Worm (Caenorhabditis elegans) whole organism, young adult: ENCODE measurements around the gene T28A11.20.

Source experiments
- B0336.3 ChIP-seq: fragments of 200-800 bp; sonication (Bioruptor generic); IDR thresholded peaks from 2 replicates; pipeline ENCODE4 v1.3.6; 2022; ENCODE audit warnings: missing genetic modification characterization, missing compliant biosample characterization
- C06A6.2 ChIP-seq: fragments of 200-800 bp; sonication (Bioruptor generic); conservative IDR thresholded peaks from 2 replicates; pipeline ENCODE4 v1.3.6; 2022; ENCODE audit warnings: missing genetic modification characterization, missing compliant biosample characterization
- D2030.7 ChIP-seq: fragments of 200-800 bp; sonication (Bioruptor generic); IDR thresholded peaks from 2 replicates; pipeline ENCODE4 v1.3.6; 2022; ENCODE audit warnings: missing genetic modification reagents, missing genetic modification characterization, missing compliant biosample characterization
- F49E8.2 ChIP-seq: sonication (generic microtip); optimal IDR thresholded peaks from 3 replicates; lab custom pipeline; 2017; ENCODE audit warnings: missing genetic modification characterization, mild to moderate bottlenecking, missing compliant biosample characterization, antibody characterized with exemption, moderate library complexity; ENCODE audit not compliant: insufficient read depth
- F52B5.7 ChIP-seq: sonication (generic microtip); optimal IDR thresholded peaks from 2 replicates; lab custom pipeline; 2016; ENCODE audit warnings: mild to moderate bottlenecking, missing genetic modification characterization, missing compliant biosample characterization
- F55B11.4 ChIP-seq: sonication (generic microtip); optimal IDR thresholded peaks from 2 replicates; lab custom pipeline; 2016; ENCODE audit warnings: missing compliant biosample characterization, missing genetic modification characterization, borderline replicate concordance; ENCODE audit not compliant: insufficient read depth
- K12H6.12 ChIP-seq: fragments of 200-800 bp; sonication (Bioruptor generic); optimal IDR thresholded peaks from 2 replicates; lab custom pipeline; 2018; ENCODE audit warnings: mild to moderate bottlenecking, missing genetic modification characterization, missing compliant biosample characterization
- Y53F4B.3 ChIP-seq: fragments of 200-800 bp; sonication (Bioruptor generic); IDR thresholded peaks from 2 replicates; pipeline ENCODE4 v1.3.6; 2022; ENCODE audit warnings: missing genetic modification reagents, missing genetic modification characterization, missing compliant biosample characterization
- Y53G8AR.9 ChIP-seq: fragments of 200-800 bp; sonication (Bioruptor generic); conservative IDR thresholded peaks from 2 replicates; pipeline ENCODE4 v1.3.6; 2022; ENCODE audit warnings: missing genetic modification reagents, missing genetic modification characterization, missing compliant biosample characterization
- Y56A3A.18 ChIP-seq: fragments of 200-800 bp; sonication (Bioruptor generic); IDR thresholded peaks from 2 replicates; pipeline ENCODE4 v1.3.6; 2022; ENCODE audit warnings: missing genetic modification reagents, missing genetic modification characterization, missing compliant biosample characterization
- Y79H2A.3 ChIP-seq: fragments of 200-800 bp; sonication (Bioruptor generic); conservative IDR thresholded peaks from 2 replicates; pipeline ENCODE4 v1.3.6; 2022; ENCODE audit warnings: missing genetic modification reagents, missing genetic modification characterization, missing compliant biosample characterization
- Y95B8A.8 ChIP-seq: fragments of 200-800 bp; sonication (Bioruptor generic); IDR thresholded peaks from 2 replicates; pipeline ENCODE4 v1.3.6; 2022; ENCODE audit warnings: missing genetic modification reagents, missing genetic modification characterization, missing compliant biosample characterization
- akir-1 ChIP-seq: fragments of 200-800 bp; sonication (Bioruptor generic); optimal IDR thresholded peaks from 2 replicates; lab custom pipeline; 2018; ENCODE audit warnings: mild to moderate bottlenecking, missing genetic modification characterization, moderate library complexity, missing compliant biosample characterization
- ama-1 ChIP-seq, 3 experiments: fragments of 150-350 bp in 1 of 3; sonication (generic microtip) in 2 of 3; optimal IDR thresholded peaks; 2 replicates each; lab custom pipeline; 2014 to 2018; ENCODE audit warnings: missing biosample characterization in 2 of 3, missing genetic modification characterization in 2 of 3, missing genetic modification reagents in 2 of 3
- aptf-3 ChIP-seq: fragments of 200-800 bp; sonication (Bioruptor generic); IDR thresholded peaks from 2 replicates; pipeline ENCODE4 v1.3.6; 2022; ENCODE audit warnings: missing genetic modification characterization, missing compliant biosample characterization
- atf-7 ChIP-seq: sonication (generic microtip); optimal IDR thresholded peaks from 2 replicates; lab custom pipeline; 2017; ENCODE audit warnings: mild to moderate bottlenecking, missing genetic modification characterization, missing compliant biosample characterization
- attf-6 ChIP-seq: fragments of 200-800 bp; sonication (Bioruptor generic); IDR thresholded peaks from 2 replicates; pipeline ENCODE4 v1.3.6; 2022; ENCODE audit warnings: missing genetic modification reagents, missing genetic modification characterization, missing compliant biosample characterization
- bed-1 ChIP-seq: fragments of 200-800 bp; sonication (Bioruptor generic); IDR thresholded peaks from 2 replicates; pipeline ENCODE4 v1.3.6; 2022; ENCODE audit warnings: missing genetic modification reagents, missing genetic modification characterization, missing compliant biosample characterization
- ceh-40 ChIP-seq: fragments of 200-800 bp; sonication (Bioruptor generic); IDR thresholded peaks from 2 replicates; pipeline ENCODE4 v1.3.6; 2022; ENCODE audit warnings: missing genetic modification characterization, missing compliant biosample characterization
- ceh-91 ChIP-seq: fragments of 200-800 bp; sonication (Bioruptor generic); IDR thresholded peaks from 2 replicates; pipeline ENCODE4 v1.3.6; 2022; ENCODE audit warnings: missing genetic modification reagents, missing genetic modification characterization, missing compliant biosample characterization
- dpl-1 ChIP-seq: fragments of 150-350 bp; optimal IDR thresholded peaks from 2 replicates; lab custom pipeline; 2014; ENCODE audit warnings: missing biosample characterization, missing genetic modification reagents, missing genetic modification characterization
- efl-1 ChIP-seq: fragments of 150-350 bp; optimal IDR thresholded peaks from 2 replicates; lab custom pipeline; 2014; ENCODE audit warnings: missing biosample characterization, missing genetic modification reagents, missing genetic modification characterization
- egl-18 ChIP-seq: fragments of 200-800 bp; sonication (Bioruptor generic); IDR thresholded peaks from 2 replicates; pipeline ENCODE4 v1.3.6; 2022; ENCODE audit warnings: missing genetic modification reagents, missing genetic modification characterization, missing compliant biosample characterization
- ets-4 ChIP-seq: fragments of 200-800 bp; sonication (Bioruptor generic); optimal IDR thresholded peaks from 2 replicates; lab custom pipeline; 2018; ENCODE audit warnings: mild to moderate bottlenecking, missing genetic modification characterization, missing compliant biosample characterization
- hlh-12 ChIP-seq: sonication (generic microtip); optimal IDR thresholded peaks from 2 replicates; lab custom pipeline; 2016; ENCODE audit warnings: missing genetic modification characterization, missing compliant biosample characterization
- let-526 ChIP-seq: fragments of 200-800 bp; sonication (Bioruptor generic); IDR thresholded peaks from 2 replicates; pipeline ENCODE4 v1.3.6; 2022; ENCODE audit warnings: missing genetic modification reagents, missing genetic modification characterization, missing compliant biosample characterization
- lin-54 ChIP-seq: fragments of 200-800 bp; sonication (Bioruptor generic); optimal IDR thresholded peaks from 2 replicates; lab custom pipeline; 2018; ENCODE audit warnings: mild to moderate bottlenecking, missing genetic modification characterization, missing compliant biosample characterization
- madf-3 ChIP-seq: fragments of 200-800 bp; sonication (Bioruptor generic); IDR thresholded peaks from 2 replicates; pipeline ENCODE4 v1.3.6; 2022; ENCODE audit warnings: missing genetic modification reagents, missing genetic modification characterization, missing compliant biosample characterization
- madf-8 ChIP-seq: fragments of 200-800 bp; sonication (Bioruptor generic); conservative IDR thresholded peaks from 2 replicates; pipeline ENCODE4 v1.3.6; 2022; ENCODE audit warnings: missing genetic modification reagents, missing genetic modification characterization, missing compliant biosample characterization
- mcd-1 ChIP-seq: fragments of 200-800 bp; sonication (Bioruptor generic); IDR thresholded peaks from 2 replicates; pipeline ENCODE4 v1.3.6; 2022; ENCODE audit warnings: missing genetic modification reagents, missing genetic modification characterization, missing compliant biosample characterization
- nfya-2 ChIP-seq: fragments of 200-800 bp; sonication (Bioruptor generic); IDR thresholded peaks from 2 replicates; pipeline ENCODE4 v1.3.6; 2022; ENCODE audit warnings: missing genetic modification reagents, missing genetic modification characterization, missing compliant biosample characterization
- nhr-179 ChIP-seq: sonication (generic microtip); optimal IDR thresholded peaks from 2 replicates; lab custom pipeline; 2016; ENCODE audit warnings: mild to moderate bottlenecking, missing genetic modification characterization, missing compliant biosample characterization
- nhr-80 ChIP-seq: sonication (generic microtip); optimal IDR thresholded peaks from 2 replicates; lab custom pipeline; 2016; ENCODE audit warnings: missing genetic modification characterization, missing compliant biosample characterization
- pha-4 ChIP-seq: fragments of 150-350 bp; sonication (generic microtip); optimal IDR thresholded peaks from 2 replicates; lab custom pipeline; 2014; ENCODE audit warnings: missing biosample characterization, missing genetic modification reagents, missing genetic modification characterization
- repo-1 ChIP-seq: sonication (generic microtip); optimal IDR thresholded peaks from 2 replicates; lab custom pipeline; 2017; ENCODE audit warnings: mild to moderate bottlenecking, missing genetic modification characterization, missing compliant biosample characterization
- snpc-1.1 ChIP-seq: sonication (generic microtip); optimal IDR thresholded peaks from 2 replicates; lab custom pipeline; 2017; ENCODE audit warnings: missing genetic modification characterization, mild to moderate bottlenecking, missing compliant biosample characterization, antibody characterized with exemption, moderate library complexity, missing genotype, missing genetic modification reagents; ENCODE audit not compliant: insufficient read depth
- snpc-3.4 ChIP-seq: sonication (generic microtip); optimal IDR thresholded peaks from 2 replicates; lab custom pipeline; 2017; ENCODE audit warnings: missing genetic modification characterization, mild to moderate bottlenecking, missing compliant biosample characterization, antibody characterized with exemption, moderate library complexity, missing genotype, missing genetic modification reagents
- ztf-18 ChIP-seq: sonication (generic microtip); optimal IDR thresholded peaks from 2 replicates; lab custom pipeline; 2016; ENCODE audit warnings: missing genotype, mild to moderate bottlenecking, missing genetic modification characterization, missing compliant biosample characterization
- ztf-25 ChIP-seq: fragments of 200-800 bp; sonication (Bioruptor generic); IDR thresholded peaks from 2 replicates; pipeline ENCODE4 v1.3.6; 2022; ENCODE audit warnings: missing genetic modification reagents, missing genetic modification characterization, missing compliant biosample characterization

T28A11.20 gene

DNA sequence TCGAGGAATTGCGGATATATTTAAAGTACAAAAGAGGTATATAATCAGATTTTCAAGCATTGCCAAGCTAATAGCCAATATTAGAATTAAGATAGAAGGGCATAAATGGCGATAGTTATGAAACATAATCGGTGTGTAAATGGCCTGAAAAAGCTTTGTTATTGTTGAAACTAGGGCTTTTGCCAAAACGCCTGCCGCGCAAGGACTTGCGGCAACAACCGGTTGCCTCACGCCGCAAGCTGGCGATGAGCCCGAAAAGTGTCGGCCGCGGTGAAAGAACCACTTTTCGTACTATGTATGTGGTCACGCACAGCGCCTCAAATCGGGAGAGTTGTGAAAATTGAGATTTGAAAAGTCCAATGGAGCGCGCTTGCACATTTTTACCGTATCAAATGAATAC is 26.4 kb upstream of the T28A11.20 start:
- no peak for TF ChIP-seq nhr-179
- no peak for TF ChIP-seq akir-1 (GFP tag; lab: Kevin White, UChicago)
- no peak for TF ChIP-seq mcd-1 (GFP tag; lab: Robert Waterston, UW)
- no peak for TF ChIP-seq ceh-91
- TF ChIP-seq nhr-80 = no peak
- TF ChIP-seq snpc-3.4 (tag; lab: Kevin White, UChicago) = no peak
- TF ChIP-seq egl-18 (GFP tag; lab: Robert Waterston, UW) = peak; percentile 66; the same call in 1 of the 2 replicates
- no peak for TF ChIP-seq Y79H2A.3
- no peak for TF ChIP-seq Y53G8AR.9 (GFP tag; lab: Robert Waterston, UW)
- TF ChIP-seq dpl-1 (GFP tag; lab: Kevin White, UChicago) = no peak
- no peak for TF ChIP-seq Y53F4B.3
- no peak for TF ChIP-seq ama-1 (optimal IDR thresholded peaks at IDR 0.05; lab: Kevin White, UChicago)
- TF ChIP-seq ama-1 (GFP tag; optimal IDR thresholded peaks at IDR 0.05; lab: Kevin White, UChicago) = no peak
- no peak for TF ChIP-seq F49E8.2 (tag; lab: Kevin White, UChicago)
- no peak for TF ChIP-seq ets-4 (GFP tag; lab: Kevin White, UChicago)
- no peak for TF ChIP-seq pha-4 (tag; lab: Kevin White, UChicago)
- TF ChIP-seq ceh-40 (GFP tag; lab: Robert Waterston, UW) = no peak
- 0 out of 2 replicates have a peak, but pooled peaks have one; percentile 36 for TF ChIP-seq ztf-25 (GFP tag; lab: Robert Waterston, UW)
- no peak for TF ChIP-seq madf-8
- TF ChIP-seq let-526 (GFP tag; lab: Robert Waterston, UW) = 0 out of 2 replicates have a peak, but pooled peaks have one; percentile 22
- no peak for TF ChIP-seq lin-54 (GFP tag; lab: Kevin White, UChicago)
- no peak for TF ChIP-seq Y56A3A.18
- TF ChIP-seq attf-6 (GFP tag; lab: Robert Waterston, UW) = no peak
- TF ChIP-seq aptf-3 (GFP tag; lab: Robert Waterston, UW) = no peak
- no peak for TF ChIP-seq repo-1

DNA sequence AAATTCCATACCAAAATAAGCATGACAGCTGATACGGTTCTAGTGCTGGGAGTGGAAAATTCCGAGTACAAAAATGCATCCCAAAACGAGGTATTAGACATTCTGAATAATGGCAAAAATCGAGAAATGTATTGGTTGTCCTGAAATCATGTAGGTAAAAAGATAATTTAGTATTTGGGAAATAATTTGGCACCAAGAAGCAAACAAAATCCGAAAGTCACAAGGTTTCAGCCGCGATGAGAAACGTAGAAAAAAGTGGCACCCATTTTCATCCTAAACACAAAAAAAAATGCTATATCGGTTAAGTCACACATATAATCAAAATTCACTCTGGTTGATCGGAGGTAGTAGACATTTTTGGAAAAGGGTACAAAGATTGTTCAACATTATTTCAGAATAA is 24.7 kb upstream of the T28A11.20 start, which contains the start of gene srx-122:
srx-122 (minus strand) TSS at position 101 of the 400 bp plus-strand sequence.
- TF ChIP-seq nfya-2 (GFP tag; lab: Robert Waterston, UW) (no peak), snpc-1.1 (tag; lab: Kevin White, UChicago) (no peak), bed-1 (GFP tag; lab: Robert Waterston, UW) (no peak), Y95B8A.8 (GFP tag; lab: Robert Waterston, UW) (no peak), K12H6.12 (tag; lab: Kevin White, UChicago) (no peak), Y56A3A.18 (no peak), madf-3 (GFP tag; lab: Robert Waterston, UW) (no peak), attf-6 (GFP tag; lab: Robert Waterston, UW) (no peak), D2030.7 (GFP tag; lab: Robert Waterston, UW) (no peak), lin-54 (GFP tag; lab: Kevin White, UChicago) (no peak), F55B11.4 (tag; lab: Kevin White, UChicago) (no peak), F52B5.7 (tag; lab: Kevin White, UChicago) (no peak), atf-7 (tag; lab: Kevin White, UChicago) (no peak), hlh-12 (tag; lab: Kevin White, UChicago) (no peak), B0336.3 (no peak), repo-1 (no peak), ztf-18 (no peak), efl-1 (no peak), C06A6.2 (GFP tag; lab: Robert Waterston, UW) (no peak), madf-8 (no peak)
- TF ChIP-seq, all 124 proteins: peak for 0
